Worm (Caenorhabditis elegans): Measurements from ENCODE around the gene rpl-43.

ce11 chrII:14112842-14113241 lies 42.3 kb upstream of the rpl-43 start:
- TF ChIP-seq T22C8.4 (GFP tag; IDR thresholded peaks at IDR 0.05) (no peak), klf-2 (GFP tag; conservative IDR thresholded peaks at IDR 0.05) (no peak), cog-1 (tag; optimal IDR thresholded peaks at IDR 0.05) (no peak), med-1 (GFP tag; optimal IDR thresholded peaks at IDR 0.05; ENCODE audit: insufficient read depth) (no peak), tab-1 (GFP tag; IDR thresholded peaks at IDR 0.05) (no peak), flt-1 (GFP tag; IDR thresholded peaks at IDR 0.05) (no peak), ztf-29 (GFP tag; IDR thresholded peaks at IDR 0.05) (no peak), ztf-23 (GFP tag; IDR thresholded peaks at IDR 0.05) (no peak), ref-1 (GFP tag; conservative IDR thresholded peaks at IDR 0.05) (no peak)

Data from whole organism, midembryonic.